Worm (Caenorhabditis elegans): Measurements from ENCODE around the gene W09D6.1.
A peak's percentile ranks its signal among the peaks of the same experiment; 100 is the strongest.

Gene W09D6.1

DNA sequence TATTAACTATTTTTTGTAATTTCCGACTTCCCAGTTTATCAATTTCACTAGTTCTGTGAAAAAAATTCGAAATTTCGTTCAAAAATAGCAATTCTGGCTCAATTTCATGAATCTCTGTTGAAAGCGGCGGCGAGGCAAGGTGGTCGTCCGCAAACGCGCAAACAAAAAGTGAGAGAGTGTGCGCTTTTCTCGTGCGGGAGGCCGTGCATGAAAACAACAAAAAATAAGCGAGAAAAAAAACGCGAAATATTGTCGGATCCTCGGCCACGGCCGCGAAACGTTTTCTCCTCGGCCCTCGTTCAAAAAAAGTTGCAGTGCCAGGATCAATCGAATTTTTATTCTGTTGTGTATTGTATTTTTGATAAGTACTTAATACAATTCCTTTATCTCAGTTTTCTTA is 44.1 kb downstream of the W09D6.1 start (continued):
- TF ChIP-seq nfyb-1 (GFP tag; IDR thresholded peaks at IDR 0.05) (0 out of 2 replicates have a peak, but pooled peaks have one; percentile 61), hmg-1.2 (GFP tag; IDR thresholded peaks at IDR 0.05) (peak; percentile 55), B0336.3 (GFP tag; IDR thresholded peaks at IDR 0.05) (0 out of 2 replicates have a peak, but pooled peaks have one; percentile 29), ztf-25 (GFP tag; IDR thresholded peaks at IDR 0.05) (0 out of 2 replicates have a peak, but pooled peaks have one; percentile 41), dox-1 (GFP tag; IDR thresholded peaks at IDR 0.05) (peak; percentile 90), ztf-28 (GFP tag; IDR thresholded peaks at IDR 0.05) (peak; percentile 52; the same call in 1 of the 2 replicates), lin-26 (GFP tag; IDR thresholded peaks at IDR 0.05) (no peak), pha-4 (tag; optimal IDR thresholded peaks at IDR 0.05) (no peak), zfh-2 (GFP tag; conservative IDR thresholded peaks at IDR 0.05) (peak; percentile 81), lsy-27 (tag; optimal IDR thresholded peaks at IDR 0.05; ENCODE audit: borderline replicate concordance, insufficient read depth) (no peak), ceh-100 (GFP tag; IDR thresholded peaks at IDR 0.05) (peak; percentile 83), nfya-2 (GFP tag; IDR thresholded peaks at IDR 0.05) (no peak)

DNA sequence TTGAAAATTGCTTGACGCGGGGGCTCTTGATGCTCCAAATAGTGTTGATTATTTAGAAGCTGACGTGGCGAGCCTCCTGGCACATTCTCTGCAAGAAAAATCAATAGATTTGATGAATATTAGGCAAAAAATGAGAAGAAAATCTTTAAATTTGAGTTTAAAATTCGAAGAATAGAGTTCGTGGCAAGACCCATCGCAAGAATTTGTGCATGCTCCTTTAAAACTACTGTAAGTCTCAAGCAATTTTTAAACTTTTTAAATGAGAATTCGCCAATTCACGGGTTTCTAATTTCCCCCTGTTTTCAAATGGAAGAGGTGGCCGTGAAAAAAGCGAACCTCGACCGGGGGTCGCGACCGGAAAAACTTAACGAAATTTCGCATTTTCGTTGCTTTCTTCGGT is 45.2 kb downstream of the W09D6.1 start:
- TF ChIP-seq ceh-79 (tag; optimal IDR thresholded peaks at IDR 0.05), result no peak
- TF ChIP-seq F37B4.10 (GFP tag; IDR thresholded peaks at IDR 0.05), result no peak
- peak; percentile 1 for TF ChIP-seq lin-54 (GFP tag; optimal IDR thresholded peaks at IDR 0.05)
- no peak for TF ChIP-seq ets-4 (GFP tag; optimal IDR thresholded peaks at IDR 0.05)
- no peak for TF ChIP-seq hsf-1 (GFP tag; IDR thresholded peaks at IDR 0.05)
- TF ChIP-seq dox-1 (GFP tag; IDR thresholded peaks at IDR 0.05), result no peak
- peak; percentile 64 for TF ChIP-seq F33H1.4 (GFP tag; IDR thresholded peaks at IDR 0.05)
- no peak for TF ChIP-seq ztf-25 (GFP tag; IDR thresholded peaks at IDR 0.05)
- TF ChIP-seq xnd-1 (tag; optimal IDR thresholded peaks at IDR 0.05), result peak; percentile 39
- TF ChIP-seq F52B5.7 (tag; optimal IDR thresholded peaks at IDR 0.05), result no peak
- no peak for TF ChIP-seq hrde-1 (tag; optimal IDR thresholded peaks at IDR 0.05; ENCODE audit: borderline replicate concordance)
- TF ChIP-seq K11D2.4 (GFP tag; IDR thresholded peaks at IDR 0.05), result no peak
- peak; percentile 52 for TF ChIP-seq lsl-1 (GFP tag; optimal IDR thresholded peaks at IDR 0.05)
- no peak for TF ChIP-seq B0019.2 (GFP tag; conservative IDR thresholded peaks at IDR 0.05)
- TF ChIP-seq nfyb-1 (GFP tag; IDR thresholded peaks at IDR 0.05), result no peak
- TF ChIP-seq Y95B8A.8 (GFP tag; IDR thresholded peaks at IDR 0.05), result no peak
- no peak for TF ChIP-seq ama-1 (optimal IDR thresholded peaks at IDR 0.05)
- no peak for TF ChIP-seq ama-1 (GFP tag; optimal IDR thresholded peaks at IDR 0.05)
- no peak for TF ChIP-seq Y79H2A.3 (GFP tag; conservative IDR thresholded peaks at IDR 0.05)
- no peak for TF ChIP-seq bed-1 (GFP tag; IDR thresholded peaks at IDR 0.05)
- TF ChIP-seq B0035.1 (tag; optimal IDR thresholded peaks at IDR 0.05), result no peak
- no peak for TF ChIP-seq ztf-28 (GFP tag; IDR thresholded peaks at IDR 0.05)
- no peak for TF ChIP-seq madf-8 (GFP tag; conservative IDR thresholded peaks at IDR 0.05)
- TF ChIP-seq cebp-2 (GFP tag; IDR thresholded peaks at IDR 0.05), result no peak
- no peak for TF ChIP-seq C17E4.6 (GFP tag; IDR thresholded peaks at IDR 0.05)
- TF ChIP-seq attf-6 (GFP tag; IDR thresholded peaks at IDR 0.05), result no peak
- no peak for TF ChIP-seq ztf-18 (tag; optimal IDR thresholded peaks at IDR 0.05)
- TF ChIP-seq K12H6.12 (tag; optimal IDR thresholded peaks at IDR 0.05), result no peak
- no peak for TF ChIP-seq dpl-1 (GFP tag; optimal IDR thresholded peaks at IDR 0.05)
- TF ChIP-seq madf-6 (GFP tag; IDR thresholded peaks at IDR 0.05), result peak; percentile 40; the same call in 1 of the 2 replicates
- no peak for TF ChIP-seq cebp-1 (GFP tag; IDR thresholded peaks at IDR 0.05)
- TF ChIP-seq cebp-1 (tag; optimal IDR thresholded peaks at IDR 0.05), result no peak
- no peak for TF ChIP-seq gei-17 (GFP tag; optimal IDR thresholded peaks at IDR 0.05)
- TF ChIP-seq ZK185.1 (tag; optimal IDR thresholded peaks at IDR 0.05; ENCODE audit: poor library complexity, severe bottlenecking), result no peak
- TF ChIP-seq athp-1 (tag; optimal IDR thresholded peaks at IDR 0.05), result no peak
- no peak for TF ChIP-seq snpc-1.1 (tag; optimal IDR thresholded peaks at IDR 0.05; ENCODE audit: insufficient read depth)
- no peak for TF ChIP-seq fkh-3 (tag; optimal IDR thresholded peaks at IDR 0.05)
- TF ChIP-seq tbx-9 (tag; optimal IDR thresholded peaks at IDR 0.05; ENCODE audit: borderline replicate concordance), result no peak
- TF ChIP-seq ceh-91 (GFP tag; IDR thresholded peaks at IDR 0.05), result no peak
- TF ChIP-seq D2030.7 (GFP tag; IDR thresholded peaks at IDR 0.05), result peak; percentile 24; the same call in 1 of the 2 replicates
